Fruit fly (Drosophila melanogaster) whole organism, embryonic: ENCODE data around the gene Fatp1.
A peak's percentile ranks its signal among the peaks of the same experiment; 100 is the strongest.

Source experiments
- Blimp-1 ChIP-seq: fragments of 200-800 bp; sonication (Bioruptor generic); optimal IDR thresholded peaks from 3 replicates; lab custom pipeline; 2018; ENCODE audit warnings: missing biosample characterization, missing genetic modification characterization, mild to moderate bottlenecking, moderate library complexity, missing genetic modification reagents
- CG3065 ChIP-seq: fragments of 200-800 bp; sonication (Bioruptor generic); optimal IDR thresholded peaks from 2 replicates; lab custom pipeline; 2016; ENCODE audit warnings: missing biosample characterization, missing genetic modification characterization
- Dip3 ChIP-seq: fragments of 200-800 bp; sonication (Bioruptor generic); optimal IDR thresholded peaks from 3 replicates; lab custom pipeline; 2016; ENCODE audit warnings: missing biosample characterization, missing genetic modification characterization
- Gsc ChIP-seq: fragments of 200-800 bp; sonication (Bioruptor generic); IDR thresholded peaks from 2 replicates; pipeline ENCODE4 v1.3.6; 2022; ENCODE audit warnings: missing biosample characterization, missing genetic modification characterization
- Kr ChIP-seq: fragments of 200-800 bp; sonication (Bioruptor generic); optimal IDR thresholded peaks from 2 replicates; lab custom pipeline; 2017; ENCODE audit warnings: missing biosample characterization, mild to moderate bottlenecking, missing genetic modification characterization
- Scr ChIP-seq: fragments of 200-800 bp; sonication (Bioruptor generic); IDR thresholded peaks from 2 replicates; pipeline ENCODE4 v1.3.6; 2022; ENCODE audit warnings: missing biosample characterization, missing genetic modification characterization; ENCODE audit not compliant: partially characterized antibody
- en ChIP-seq: fragments of 200-800 bp; sonication (Bioruptor generic); optimal IDR thresholded peaks from 2 replicates; lab custom pipeline; 2016; ENCODE audit warnings: missing biosample characterization, missing genetic modification characterization
- eve ChIP-seq, 2 experiments: fragments of >200 bp; optimal IDR thresholded peaks; 2 replicates each; lab custom pipeline; 2017; ENCODE audit warnings: missing biosample characterization in 2 of 2, missing genetic modification characterization in 2 of 2
- psq ChIP-seq: fragments of 200-800 bp; sonication (Bioruptor generic); optimal IDR thresholded peaks from 2 replicates; lab custom pipeline; 2017; ENCODE audit warnings: missing biosample characterization, missing genetic modification characterization

- TF ChIP-seq Dip3 (GFP tag; lab: Kevin White, UChicago) (peak; percentile 22), en (GFP tag; lab: Kevin White, UChicago) (peak; percentile 23), Scr (GFP tag; lab: Robert Waterston, UW) (no peak), Kr (GFP tag; lab: Kevin White, UChicago) (no peak), Blimp-1 (GFP tag; lab: Kevin White, UChicago) (no peak), psq (GFP tag; lab: Kevin White, UChicago) (no peak), Gsc (GFP tag; lab: Robert Waterston, UW) (no peak), CG3065 (no peak), eve (GFP tag; optimal IDR thresholded peaks at IDR 0.05; lab: Kevin White, UChicago) (no peak)
These were observed 459 bp downstream of the Fatp1 start for dm6 chr2L:10516470-10517048.
